Fruit fly (Drosophila melanogaster) whole organism, prepupa: ENCODE results near the gene CG9117.

Source experiments
- CG10631 ChIP-seq: fragments of 200-800 bp; sonication (Bioruptor generic); optimal IDR thresholded peaks from 2 replicates; lab custom pipeline; 2016; ENCODE audit warnings: missing biosample characterization, missing genetic modification characterization
- CG10669 ChIP-seq: fragments of 200-800 bp; sonication (Bioruptor generic); optimal IDR thresholded peaks from 3 replicates; lab custom pipeline; 2018; ENCODE audit warnings: missing biosample characterization, mild to moderate bottlenecking, missing genetic modification characterization, moderate library complexity
- CG11762 ChIP-seq: fragments of 200-800 bp; sonication (Bioruptor generic); optimal IDR thresholded peaks from 3 replicates; lab custom pipeline; 2016; ENCODE audit warnings: missing biosample characterization, missing genetic modification characterization; ENCODE audit not compliant: insufficient read depth
- CG11902 ChIP-seq: fragments of 200-800 bp; sonication (Bioruptor generic); optimal IDR thresholded peaks from 3 replicates; lab custom pipeline; 2016; ENCODE audit warnings: missing biosample characterization, missing genetic modification characterization
- CG15336 ChIP-seq: fragments of 200-800 bp; sonication (Bioruptor generic); IDR thresholded peaks from 2 replicates; pipeline ENCODE4 v1.3.6; 2022; ENCODE audit warnings: missing biosample characterization, missing genetic modification characterization
- CG1621 ChIP-seq: fragments of 200-800 bp; sonication (Bioruptor generic); optimal IDR thresholded peaks from 3 replicates; lab custom pipeline; 2018; ENCODE audit warnings: missing biosample characterization, mild to moderate bottlenecking, missing genetic modification characterization
- CG3032 ChIP-seq: fragments of 200-800 bp; optimal IDR thresholded peaks from 2 replicates; lab custom pipeline; 2019; ENCODE audit warnings: missing biosample characterization, mild to moderate bottlenecking, missing genetic modification characterization, moderate library complexity
- CG31627 ChIP-seq: fragments of 200-800 bp; sonication (Bioruptor generic); optimal IDR thresholded peaks from 3 replicates; lab custom pipeline; 2016; ENCODE audit warnings: missing biosample characterization, missing genetic modification characterization
- CG32006 ChIP-seq: fragments of 200-800 bp; sonication (Bioruptor generic); optimal IDR thresholded peaks from 3 replicates; lab custom pipeline; 2017; ENCODE audit warnings: missing biosample characterization, mild to moderate bottlenecking, missing genetic modification characterization
- CG34406 ChIP-seq: fragments of 200-800 bp; sonication (Bioruptor generic); optimal IDR thresholded peaks from 3 replicates; lab custom pipeline; 2016; ENCODE audit warnings: missing biosample characterization, missing genetic modification characterization
- CG4318 ChIP-seq: fragments of 200-800 bp; sonication (Bioruptor generic); optimal IDR thresholded peaks from 3 replicates; lab custom pipeline; 2017; ENCODE audit warnings: missing biosample characterization, mild to moderate bottlenecking, missing genetic modification characterization
- CG6163 ChIP-seq: fragments of 200-800 bp; sonication (Bioruptor generic); IDR thresholded peaks from 3 replicates; pipeline ENCODE4 v1.3.6; 2022; ENCODE audit warnings: missing biosample characterization, missing genetic modification characterization
- CG6792 ChIP-seq: fragments of 200-800 bp; sonication (Bioruptor generic); optimal IDR thresholded peaks from 3 replicates; lab custom pipeline; 2016; ENCODE audit warnings: missing biosample characterization, missing genetic modification characterization
- CG6808 ChIP-seq: fragments of 200-800 bp; sonication (Bioruptor generic); optimal IDR thresholded peaks from 3 replicates; lab custom pipeline; 2017; ENCODE audit warnings: missing biosample characterization, missing genetic modification characterization, mild to moderate bottlenecking, moderate library complexity, missing genetic modification reagents
- CG6854 ChIP-seq: fragments of 200-800 bp; sonication (Bioruptor generic); optimal IDR thresholded peaks from 2 replicates; lab custom pipeline; 2017; ENCODE audit warnings: missing biosample characterization, mild to moderate bottlenecking, missing genetic modification characterization
- CG7368 ChIP-seq: fragments of 200-800 bp; sonication (Bioruptor generic); optimal IDR thresholded peaks from 3 replicates; lab custom pipeline; 2016; ENCODE audit warnings: missing biosample characterization, missing genetic modification characterization
- CG8319 ChIP-seq: fragments of 200-800 bp; sonication (Bioruptor generic); optimal IDR thresholded peaks from 3 replicates; lab custom pipeline; 2016; ENCODE audit warnings: missing biosample characterization, missing genetic modification characterization
- CG8632 ChIP-seq: fragments of 200-800 bp; sonication (Bioruptor generic); optimal IDR thresholded peaks from 3 replicates; lab custom pipeline; 2016; ENCODE audit warnings: missing biosample characterization, missing genetic modification characterization
- CG9139 ChIP-seq: fragments of 200-800 bp; sonication (Bioruptor generic); optimal IDR thresholded peaks from 3 replicates; lab custom pipeline; 2017; ENCODE audit warnings: missing biosample characterization, mild to moderate bottlenecking, missing genetic modification characterization
- Eip78C ChIP-seq: fragments of 200-800 bp; sonication (Bioruptor generic); peaks from one replicate; lab custom pipeline; 2016; ENCODE audit warnings: missing biosample characterization, missing genetic modification characterization
- Ets21C ChIP-seq: fragments of 200-800 bp; sonication (Bioruptor generic); optimal IDR thresholded peaks from 3 replicates; lab custom pipeline; 2016; ENCODE audit warnings: missing biosample characterization, missing genetic modification characterization
- Gug ChIP-seq: fragments of 200-800 bp; sonication (Bioruptor generic); IDR thresholded peaks from 2 replicates; pipeline ENCODE4 v1.3.6; 2022; ENCODE audit warnings: missing biosample characterization, missing genetic modification characterization
- Hr38 ChIP-seq: sonication (Bioruptor generic); optimal IDR thresholded peaks from 2 replicates; lab custom pipeline; 2016; ENCODE audit warnings: missing biosample characterization, missing genetic modification characterization
- Hr39 ChIP-seq: fragments of 200-800 bp; sonication (Bioruptor generic); optimal IDR thresholded peaks from 2 replicates; lab custom pipeline; 2016; ENCODE audit warnings: missing biosample characterization, missing genetic modification characterization
- Hr4 ChIP-seq: fragments of 200-800 bp; sonication (Bioruptor generic); optimal IDR thresholded peaks from 3 replicates; lab custom pipeline; 2016; ENCODE audit warnings: missing biosample characterization, missing genetic modification characterization
- Lpt ChIP-seq: fragments of 200-800 bp; sonication (Bioruptor generic); optimal IDR thresholded peaks from 3 replicates; lab custom pipeline; 2016; ENCODE audit warnings: missing biosample characterization, missing genetic modification characterization
- Met ChIP-seq: fragments of 200-800 bp; sonication (Bioruptor generic); optimal IDR thresholded peaks from 3 replicates; lab custom pipeline; 2016; ENCODE audit warnings: missing biosample characterization, missing genetic modification characterization
- OdsH ChIP-seq: fragments of 200-800 bp; sonication (Bioruptor generic); optimal IDR thresholded peaks from 3 replicates; lab custom pipeline; 2016; ENCODE audit warnings: missing biosample characterization, missing genetic modification characterization
- Smox ChIP-seq: fragments of 200-800 bp; sonication (Bioruptor generic); optimal IDR thresholded peaks from 3 replicates; lab custom pipeline; 2016; ENCODE audit warnings: missing biosample characterization, missing genetic modification characterization
- Sox102F ChIP-seq: fragments of 200-800 bp; sonication (Bioruptor generic); optimal IDR thresholded peaks from 2 replicates; lab custom pipeline; 2016; ENCODE audit warnings: missing biosample characterization, mild to moderate bottlenecking, missing genetic modification characterization
- Sox14 ChIP-seq: fragments of 200-800 bp; sonication (Bioruptor generic); optimal IDR thresholded peaks from 3 replicates; lab custom pipeline; 2016; ENCODE audit warnings: missing biosample characterization, missing genetic modification characterization
- achi ChIP-seq: fragments of 200-800 bp; sonication (Bioruptor generic); optimal IDR thresholded peaks from 3 replicates; lab custom pipeline; 2016; ENCODE audit warnings: missing biosample characterization, missing genetic modification characterization
- acj6 ChIP-seq: fragments of 200-800 bp; sonication (Bioruptor generic); optimal IDR thresholded peaks from 3 replicates; lab custom pipeline; 2016; ENCODE audit warnings: missing biosample characterization, missing genetic modification characterization
- cyc ChIP-seq: fragments of 200-800 bp; sonication (Bioruptor generic); optimal IDR thresholded peaks from 3 replicates; lab custom pipeline; 2016; ENCODE audit warnings: missing biosample characterization, missing genetic modification characterization
- dac ChIP-seq: fragments of 200-800 bp; sonication (Bioruptor generic); optimal IDR thresholded peaks from 2 replicates; lab custom pipeline; 2017; ENCODE audit warnings: missing biosample characterization, mild to moderate bottlenecking, missing genetic modification characterization
- dsx ChIP-seq: fragments of 200-800 bp; optimal IDR thresholded peaks from 3 replicates; lab custom pipeline; 2019; ENCODE audit warnings: missing biosample characterization, mild to moderate bottlenecking, missing genetic modification characterization, moderate library complexity; ENCODE audit not compliant: poor library complexity, severe bottlenecking
- fd59A ChIP-seq: fragments of 200-800 bp; sonication (Bioruptor generic); optimal IDR thresholded peaks from 2 replicates; lab custom pipeline; 2017; ENCODE audit warnings: missing biosample characterization, mild to moderate bottlenecking, missing genetic modification characterization, missing genetic modification reagents
- fd85E ChIP-seq: fragments of 200-800 bp; sonication (Bioruptor generic); optimal IDR thresholded peaks from 3 replicates; lab custom pipeline; 2016; ENCODE audit warnings: missing biosample characterization, missing genetic modification characterization
- fkh ChIP-seq: fragments of 200-800 bp; sonication (Bioruptor generic); optimal IDR thresholded peaks from 3 replicates; lab custom pipeline; 2017; ENCODE audit warnings: missing biosample characterization, mild to moderate bottlenecking, missing genetic modification characterization, moderate library complexity
- lz ChIP-seq: fragments of 200-800 bp; sonication (Bioruptor generic); optimal IDR thresholded peaks from 3 replicates; lab custom pipeline; 2016; ENCODE audit warnings: missing biosample characterization, missing genetic modification characterization
- net ChIP-seq: fragments of 200-800 bp; sonication (Bioruptor generic); optimal IDR thresholded peaks from 3 replicates; lab custom pipeline; 2016; ENCODE audit warnings: missing biosample characterization, missing genetic modification characterization
- spab ChIP-seq: fragments of 200-800 bp; sonication (Bioruptor generic); optimal IDR thresholded peaks from 2 replicates; lab custom pipeline; 2017; ENCODE audit warnings: missing biosample characterization, mild to moderate bottlenecking, missing genetic modification characterization, missing genetic modification reagents
- ss ChIP-seq, 2 experiments: fragments of 200-800 bp; sonication (Bioruptor generic); optimal IDR thresholded peaks; 2 replicates in 1 of 2; 3 replicates in 1 of 2; lab custom pipeline; 2017 to 2018; ENCODE audit warnings: mild to moderate bottlenecking in 2 of 2, missing biosample characterization in 2 of 2, missing genetic modification characterization in 2 of 2, moderate library complexity in 1 of 2
- svp ChIP-seq: fragments of 200-800 bp; sonication (Bioruptor generic); peaks from one replicate; lab custom pipeline; 2016; ENCODE audit warnings: missing biosample characterization, missing genetic modification characterization
- topi ChIP-seq: fragments of 200-800 bp; sonication (Bioruptor generic); optimal IDR thresholded peaks from 3 replicates; lab custom pipeline; 2016; ENCODE audit warnings: missing biosample characterization, missing genetic modification characterization
- vri ChIP-seq: fragments of 200-800 bp; sonication (Bioruptor generic); optimal IDR thresholded peaks from 3 replicates; lab custom pipeline; 2016; ENCODE audit warnings: missing biosample characterization, mild to moderate bottlenecking, missing genetic modification characterization

The CG9117 gene

dm6 chr2L:6065823-6066222 is 28.1 kb upstream of the CG9117 start, which contains the start of the genes Fbw5 and CG9147 (continued):
- TF ChIP-seq svp (GFP tag; lab: Kevin White, UChicago) (peak; percentile 100), lz (GFP tag; lab: Kevin White, UChicago) (peak; percentile 100), vri (peak; percentile 100), dsx (GFP tag; lab: Kevin White, UChicago) (peak; percentile 99), Hr4 (peak; percentile 100), Gug (peak; percentile 99), CG4318 (GFP tag; lab: Kevin White, UChicago) (peak; percentile 99), fkh (GFP tag; lab: Kevin White, UChicago) (peak; percentile 96), CG9139 (GFP tag; lab: Kevin White, UChicago) (peak; percentile 99), Hr39 (peak; percentile 100), CG15336 (GFP tag; lab: Robert Waterston, UW) (peak; percentile 100), net (GFP tag; lab: Kevin White, UChicago) (peak; percentile 100), ss (GFP tag; optimal IDR thresholded peaks at IDR 0.05; lab: Kevin White, UChicago) (peak; percentile 99 to 100), CG7368 (GFP tag; lab: Kevin White, UChicago) (peak; percentile 99), CG34406 (GFP tag; lab: Kevin White, UChicago) (peak; percentile 100), spab (GFP tag; lab: Kevin White, UChicago) (peak; percentile 99), CG6854 (GFP tag; lab: Kevin White, UChicago) (peak; percentile 99), Sox14 (GFP tag; lab: Kevin White, UChicago) (peak; percentile 100), CG11762 (GFP tag; lab: Kevin White, UChicago) (peak; percentile 99), acj6 (peak; percentile 100), cyc (GFP tag; lab: Kevin White, UChicago) (peak; percentile 100), fd85E (GFP tag; lab: Kevin White, UChicago) (peak; percentile 97), CG8632 (GFP tag; lab: Kevin White, UChicago) (peak; percentile 100), CG11902 (peak; percentile 99), CG6163 (GFP tag; lab: Robert Waterston, UW) (peak; percentile 100), Met (GFP tag; lab: Kevin White, UChicago) (peak; percentile 100)

dm6 chr2L:6062382-6063082 is 24.8 kb upstream of the CG9117 start, which contains the start of the genes ND-51 and CG13994:
Gene ND-51 (minus strand): TSS chr2L:6062757.
Gene CG13994 (plus strand): TSS chr2L:6062989.
- peak; percentile 85 for TF ChIP-seq Hr39
- TF ChIP-seq acj6, result peak; percentile 78
- peak; percentile 83 for TF ChIP-seq lz (GFP tag; lab: Kevin White, UChicago)
- peak; percentile 59 for TF ChIP-seq CG6792 (GFP tag; lab: Kevin White, UChicago)
- peak; percentile 62 for TF ChIP-seq CG1621 (tag; lab: Kevin White, UChicago)
- peak; percentile 69 for TF ChIP-seq CG34406 (GFP tag; lab: Kevin White, UChicago)
- peak; percentile 33 for TF ChIP-seq fd59A
- TF ChIP-seq CG6854 (GFP tag; lab: Kevin White, UChicago), result no peak
- peak; percentile 31 for TF ChIP-seq spab (GFP tag; lab: Kevin White, UChicago)
- peak; percentile 51 for TF ChIP-seq CG6808 (GFP tag; lab: Kevin White, UChicago)
- TF ChIP-seq fkh (GFP tag; lab: Kevin White, UChicago), result peak; percentile 98
- TF ChIP-seq Ets21C, result peak; percentile 54
- peak; percentile 100 for TF ChIP-seq achi
- TF ChIP-seq CG11902, result peak; percentile 61
- TF ChIP-seq OdsH (GFP tag; lab: Kevin White, UChicago), result no peak
- peak; percentile 67 for TF ChIP-seq CG10631 (GFP tag; lab: Kevin White, UChicago)
- peak; percentile 78 for TF ChIP-seq CG6163 (GFP tag; lab: Robert Waterston, UW)
- peak; percentile 85 for TF ChIP-seq CG31627 (GFP tag; lab: Kevin White, UChicago)
- no peak for TF ChIP-seq CG10669 (GFP tag; lab: Kevin White, UChicago)
- TF ChIP-seq svp (GFP tag; lab: Kevin White, UChicago), result peak; percentile 95
- TF ChIP-seq ss (GFP tag; optimal IDR thresholded peaks at IDR 0.05; lab: Kevin White, UChicago), result no peak
- TF ChIP-seq CG11762 (GFP tag; lab: Kevin White, UChicago), result peak; percentile 35
- peak; percentile 88 for TF ChIP-seq Sox14 (GFP tag; lab: Kevin White, UChicago)
- peak; percentile 43 for TF ChIP-seq CG8319
- TF ChIP-seq CG3032 (tag; lab: Kevin White, UChicago), result peak; percentile 75
- TF ChIP-seq Sox102F (GFP tag; lab: Kevin White, UChicago), result no peak
- TF ChIP-seq Eip78C (GFP tag; lab: Kevin White, UChicago), result peak; percentile 91
- peak; percentile 74 for TF ChIP-seq CG32006 (GFP tag; lab: Kevin White, UChicago)
- TF ChIP-seq vri, result peak; percentile 76
- no peak for TF ChIP-seq dac
- TF ChIP-seq Smox (GFP tag; lab: Kevin White, UChicago), result peak; percentile 70
- no peak for TF ChIP-seq Lpt (GFP tag; lab: Kevin White, UChicago)
- TF ChIP-seq topi (GFP tag; lab: Kevin White, UChicago), result peak; percentile 73
- no peak for TF ChIP-seq CG9139 (GFP tag; lab: Kevin White, UChicago)
- no peak for TF ChIP-seq Hr38 (GFP tag; lab: Kevin White, UChicago)
